Fruit fly (Drosophila melanogaster): Measurements from ENCODE around the gene CG11898.

dm6 chr3R:29139767-29140755, 25.4 kb upstream of the CG11898 start:
- TF ChIP-seq cic (GFP tag; optimal IDR thresholded peaks at IDR 0.05) (no peak), CG12768 (GFP tag; optimal IDR thresholded peaks at IDR 0.05) (no peak), ovo (GFP tag; optimal IDR thresholded peaks at IDR 0.05) (no peak), Mnt (GFP tag; optimal IDR thresholded peaks at IDR 0.05) (no peak), CG5204 (GFP tag; optimal IDR thresholded peaks at IDR 0.05) (no peak), bab1 (GFP tag; optimal IDR thresholded peaks at IDR 0.05) (no peak), kay (GFP tag; ENCODE audit: borderline replicate concordance) (no peak), CG14711 (tag; optimal IDR thresholded peaks at IDR 0.05) (no peak), pad (GFP tag; optimal IDR thresholded peaks at IDR 0.05) (no peak), CG7045 (GFP tag; optimal IDR thresholded peaks at IDR 0.05) (no peak), tj (GFP tag; optimal IDR thresholded peaks at IDR 0.05) (no peak)
